Fruit fly (Drosophila melanogaster) whole organism, embryonic: ENCODE results near the gene CG7810.

Experiments
- Ada2b ChIP-seq: fragments of 200-800 bp; sonication (Bioruptor generic); IDR thresholded peaks from 2 replicates; pipeline ENCODE4 v1.3.6; 2022; ENCODE audit warnings: missing biosample characterization, missing genetic modification characterization
- CG1024 ChIP-seq: fragments of 200-800 bp; sonication (Bioruptor generic); IDR thresholded peaks from 2 replicates; pipeline ENCODE4 v1.3.6; 2022; ENCODE audit warnings: missing biosample characterization, missing genetic modification characterization
- CG10565 ChIP-seq: fragments of 200-800 bp; sonication (Bioruptor generic); optimal IDR thresholded peaks from 3 replicates; lab custom pipeline; 2016; ENCODE audit warnings: missing biosample characterization, mild to moderate bottlenecking, missing genetic modification characterization
- CG10979 ChIP-seq: fragments of 200-800 bp; sonication (Bioruptor generic); optimal IDR thresholded peaks from 2 replicates; lab custom pipeline; 2018; ENCODE audit warnings: missing biosample characterization, mild to moderate bottlenecking, missing genetic modification characterization, moderate library complexity
- CG11456 ChIP-seq: fragments of 200-800 bp; sonication (Bioruptor generic); IDR thresholded peaks from 3 replicates; pipeline ENCODE4 v1.3.6; 2022; ENCODE audit warnings: missing biosample characterization, missing genetic modification characterization
- CG11723 ChIP-seq: fragments of 200-800 bp; sonication (Bioruptor generic); optimal IDR thresholded peaks from 2 replicates; lab custom pipeline; 2017; ENCODE audit warnings: missing biosample characterization, mild to moderate bottlenecking, missing genetic modification characterization
- CG12071 ChIP-seq: fragments of 200-800 bp; sonication (Bioruptor generic); optimal IDR thresholded peaks from 3 replicates; lab custom pipeline; 2018; ENCODE audit warnings: missing biosample characterization, mild to moderate bottlenecking, missing genetic modification characterization
- CG16779 ChIP-seq: fragments of 200-800 bp; sonication (Bioruptor generic); IDR thresholded peaks from 2 replicates; pipeline ENCODE4 v1.3.6; 2022; ENCODE audit warnings: missing biosample characterization, missing genetic modification characterization
- CG18764 ChIP-seq: fragments of 200-800 bp; sonication (Bioruptor generic); optimal IDR thresholded peaks from 3 replicates; lab custom pipeline; 2016; ENCODE audit warnings: missing biosample characterization, missing genetic modification characterization
- CG2678 ChIP-seq: fragments of 200-800 bp; sonication (Bioruptor generic); optimal IDR thresholded peaks from 3 replicates; lab custom pipeline; 2019; ENCODE audit warnings: missing biosample characterization, mild to moderate bottlenecking, missing genetic modification characterization, moderate library complexity
- CG2712 ChIP-seq: fragments of 200-800 bp; optimal IDR thresholded peaks from 3 replicates; lab custom pipeline; 2019; ENCODE audit warnings: missing biosample characterization, mild to moderate bottlenecking, missing genetic modification characterization, moderate library complexity
- CG3065 ChIP-seq: fragments of 200-800 bp; sonication (Bioruptor generic); optimal IDR thresholded peaks from 2 replicates; lab custom pipeline; 2016; ENCODE audit warnings: missing biosample characterization, missing genetic modification characterization
- CG31441 ChIP-seq: fragments of 200-800 bp; sonication (Bioruptor generic); IDR thresholded peaks from 2 replicates; pipeline ENCODE4 v1.3.6; 2022; ENCODE audit warnings: missing biosample characterization, missing genetic modification characterization
- CG6683 ChIP-seq: fragments of 200-800 bp; sonication (Bioruptor generic); optimal IDR thresholded peaks from 2 replicates; lab custom pipeline; 2017; ENCODE audit warnings: missing biosample characterization, mild to moderate bottlenecking, missing genetic modification characterization, missing genetic modification reagents
- CG7271 ChIP-seq: fragments of 200-800 bp; sonication (Bioruptor generic); optimal IDR thresholded peaks from 2 replicates; lab custom pipeline; 2018; ENCODE audit warnings: missing biosample characterization, mild to moderate bottlenecking, missing genetic modification characterization, moderate library complexity
- CG8281 ChIP-seq: fragments of 200-800 bp; sonication (Bioruptor generic); optimal IDR thresholded peaks from 2 replicates; lab custom pipeline; 2018; ENCODE audit warnings: missing biosample characterization, mild to moderate bottlenecking, missing genetic modification characterization, moderate library complexity
- CG8388 ChIP-seq: fragments of 200-800 bp; sonication (Bioruptor generic); optimal IDR thresholded peaks from 2 replicates; lab custom pipeline; 2019; ENCODE audit warnings: missing biosample characterization, mild to moderate bottlenecking, missing genetic modification characterization, moderate library complexity
- CG9437 ChIP-seq: fragments of 200-800 bp; sonication (Bioruptor generic); optimal IDR thresholded peaks from 2 replicates; lab custom pipeline; 2018; ENCODE audit warnings: missing biosample characterization, mild to moderate bottlenecking, missing genetic modification characterization
- CG9609 ChIP-seq: fragments of 200-800 bp; sonication (Bioruptor generic); optimal IDR thresholded peaks from 3 replicates; lab custom pipeline; 2016; ENCODE audit warnings: missing biosample characterization, missing genetic modification characterization
- Dfd ChIP-seq, 2 experiments: fragments of >200 bp; optimal IDR thresholded peaks; 2 replicates each; lab custom pipeline; 2017; ENCODE audit warnings: missing biosample characterization in 2 of 2, missing genetic modification characterization in 2 of 2
- Doc2 ChIP-seq: fragments of 200-800 bp; sonication (Bioruptor generic); IDR thresholded peaks from 2 replicates; pipeline ENCODE4 v1.3.6; 2022; ENCODE audit warnings: missing biosample characterization, missing genetic modification characterization
- E2f2 ChIP-seq: fragments of 200-800 bp; sonication (Bioruptor generic); IDR thresholded peaks from 2 replicates; pipeline ENCODE4 v1.3.6; 2022; ENCODE audit warnings: missing biosample characterization, missing genetic modification characterization
- Ets65A ChIP-seq: fragments of 200-800 bp; sonication (Bioruptor generic); peaks from one replicate; lab custom pipeline; 2016; ENCODE audit warnings: missing biosample characterization, missing genetic modification characterization
- Gsc ChIP-seq: fragments of 200-800 bp; sonication (Bioruptor generic); IDR thresholded peaks from 2 replicates; pipeline ENCODE4 v1.3.6; 2022; ENCODE audit warnings: missing biosample characterization, missing genetic modification characterization
- Hmr ChIP-seq: fragments of 200-800 bp; sonication (Bioruptor generic); optimal IDR thresholded peaks from 3 replicates; lab custom pipeline; 2017; ENCODE audit warnings: mild to moderate bottlenecking, missing biosample characterization, missing genetic modification reagents, missing genetic modification characterization
- Hr3 ChIP-seq: fragments of 200-800 bp; sonication (Bioruptor generic); optimal IDR thresholded peaks from 3 replicates; lab custom pipeline; 2016; ENCODE audit warnings: missing biosample characterization, missing genetic modification characterization
- Hsf ChIP-seq: fragments of 200-800 bp; sonication (Bioruptor generic); optimal IDR thresholded peaks from 3 replicates; lab custom pipeline; 2016; ENCODE audit warnings: missing biosample characterization, missing genetic modification characterization
- Mrtf ChIP-seq: fragments of 200-800 bp; sonication (Bioruptor generic); IDR thresholded peaks from 3 replicates; pipeline ENCODE4 v1.3.6; 2022; ENCODE audit warnings: missing biosample characterization, missing genetic modification characterization
- Spps ChIP-seq: fragments of 200-800 bp; sonication (Bioruptor generic); optimal IDR thresholded peaks from 2 replicates; lab custom pipeline; 2018; ENCODE audit warnings: missing biosample characterization, mild to moderate bottlenecking, missing genetic modification characterization
- Trl ChIP-seq, 3 experiments: fragments of >200 bp in 2 of 3; fragments of 200-800 bp in 1 of 3; sonication (Bioruptor generic) in 1 of 3; optimal IDR thresholded peaks; 2 replicates in 1 of 3; 3 replicates in 2 of 3; lab custom pipeline; 2016 to 2017; ENCODE audit warnings: missing biosample characterization in 1 of 3, missing genetic modification characterization in 1 of 3
- bcd ChIP-seq: fragments of 200-800 bp; sonication (Bioruptor generic); optimal IDR thresholded peaks from 2 replicates; lab custom pipeline; 2017; ENCODE audit warnings: missing biosample characterization, mild to moderate bottlenecking, missing genetic modification characterization
- cato ChIP-seq: fragments of 200-800 bp; sonication (Bioruptor generic); optimal IDR thresholded peaks from 2 replicates; lab custom pipeline; 2016; ENCODE audit warnings: missing biosample characterization, missing genetic modification characterization, borderline replicate concordance
- chn ChIP-seq: fragments of 200-800 bp; sonication (Bioruptor generic); optimal IDR thresholded peaks from 2 replicates; lab custom pipeline; 2016; ENCODE audit warnings: missing biosample characterization, missing genetic modification characterization
- dimm ChIP-seq: fragments of 200-800 bp; sonication (Bioruptor generic); IDR thresholded peaks from 2 replicates; pipeline ENCODE4 v1.3.6; 2022; ENCODE audit warnings: missing biosample characterization, missing genetic modification characterization
- gce ChIP-seq: fragments of 200-800 bp; sonication (Bioruptor generic); IDR thresholded peaks from 3 replicates; pipeline ENCODE4 v1.3.6; 2022; ENCODE audit warnings: missing biosample characterization, missing genetic modification characterization
- gsb-n ChIP-seq: fragments of 200-800 bp; sonication (Bioruptor generic); optimal IDR thresholded peaks from 3 replicates; lab custom pipeline; 2018; ENCODE audit warnings: missing biosample characterization, mild to moderate bottlenecking, missing genetic modification characterization
- kay ChIP-seq: fragments of 200-800 bp; sonication (Bioruptor generic); optimal IDR thresholded peaks from 2 replicates; lab custom pipeline; 2016; ENCODE audit warnings: missing biosample characterization, missing genetic modification characterization
- knrl ChIP-seq: fragments of 200-800 bp; sonication (Bioruptor generic); IDR thresholded peaks from 3 replicates; pipeline ENCODE4 v1.3.6; 2022; ENCODE audit warnings: missing biosample characterization, missing genetic modification characterization; ENCODE audit not compliant: partially characterized antibody
- lola ChIP-seq, 3 experiments: fragments of >200 bp in 2 of 3; fragments of 200-800 bp in 1 of 3; sonication (Bioruptor generic) in 1 of 3; optimal IDR thresholded peaks; 2 replicates each; lab custom pipeline; 2017 to 2019; ENCODE audit warnings: missing biosample characterization in 3 of 3, missing genetic modification characterization in 3 of 3, mild to moderate bottlenecking in 1 of 3, moderate library complexity in 1 of 3
- mld ChIP-seq: fragments of 200-800 bp; sonication (Bioruptor generic); IDR thresholded peaks from 3 replicates; pipeline ENCODE4 v1.3.6; 2022; ENCODE audit warnings: missing biosample characterization, missing genetic modification characterization; ENCODE audit not compliant: partially characterized antibody
- odd ChIP-seq: fragments of 200-800 bp; sonication (Bioruptor generic); optimal IDR thresholded peaks from 2 replicates; lab custom pipeline; 2017; ENCODE audit warnings: missing biosample characterization, mild to moderate bottlenecking, missing genetic modification characterization
- pan ChIP-seq, 4 experiments: fragments of >200 bp in 3 of 4; fragments of 200-800 bp in 1 of 4; sonication (Bioruptor generic) in 1 of 4; optimal IDR thresholded peaks in 3 of 4; IDR thresholded peaks in 1 of 4; 2 replicates each; pipeline versions ENCODE4 v1.3.6 to Lab custom; 2017 to 2022; ENCODE audit warnings: missing biosample characterization in 2 of 4, missing genetic modification characterization in 2 of 4, mixed read lengths in 1 of 4
- pfk ChIP-seq: fragments of 200-800 bp; sonication (Bioruptor generic); optimal IDR thresholded peaks from 2 replicates; lab custom pipeline; 2018; ENCODE audit warnings: missing biosample characterization, mild to moderate bottlenecking, missing genetic modification characterization, moderate library complexity
- sr ChIP-seq: fragments of 200-800 bp; sonication (Bioruptor generic); IDR thresholded peaks from 3 replicates; pipeline ENCODE4 v1.3.6; 2022; ENCODE audit warnings: missing biosample characterization, missing genetic modification characterization
- sug ChIP-seq: fragments of 200-800 bp; optimal IDR thresholded peaks from 2 replicates; lab custom pipeline; 2019; ENCODE audit warnings: missing biosample characterization, mild to moderate bottlenecking, missing genetic modification characterization, moderate library complexity
- tup ChIP-seq: fragments of 200-800 bp; sonication (Bioruptor generic); optimal IDR thresholded peaks from 2 replicates; lab custom pipeline; 2016; ENCODE audit warnings: missing biosample characterization, mild to moderate bottlenecking, missing genetic modification characterization, moderate library complexity
- unc-4 ChIP-seq: fragments of 200-800 bp; sonication (Bioruptor generic); IDR thresholded peaks from 2 replicates; pipeline ENCODE4 v1.3.6; 2022; ENCODE audit warnings: missing biosample characterization, missing genetic modification characterization; ENCODE audit not compliant: partially characterized antibody
- usp ChIP-seq: fragments of >200 bp; optimal IDR thresholded peaks from 2 replicates; lab custom pipeline; 2017; ENCODE audit warnings: missing biosample characterization, missing genetic modification characterization
- zen ChIP-seq: fragments of 200-800 bp; sonication (Bioruptor generic); optimal IDR thresholded peaks from 3 replicates; lab custom pipeline; 2018; ENCODE audit warnings: missing biosample characterization, mild to moderate bottlenecking, missing genetic modification characterization, moderate library complexity

CG7810 gene

DNA sequence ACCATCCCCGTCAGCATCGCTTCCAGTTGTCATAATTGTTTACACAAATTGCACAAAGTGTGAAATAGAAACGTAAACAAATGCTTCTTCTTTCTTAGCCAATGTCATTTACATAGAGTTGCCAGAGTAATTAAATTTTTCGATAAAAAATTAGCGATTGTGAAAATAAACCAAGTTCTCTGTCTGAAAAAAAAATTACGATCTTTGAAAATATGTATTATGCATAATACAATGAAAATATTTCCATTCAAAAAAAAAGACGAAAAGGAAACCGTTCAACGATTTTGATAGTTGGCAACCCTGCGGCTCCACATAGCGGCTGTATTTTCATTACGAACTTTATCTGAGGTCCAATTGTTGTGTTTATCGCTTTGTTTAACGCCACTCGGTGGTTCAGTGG lies at the start of gene CG7810, which contains the start of gene CG7806:
Gene CG7810, minus strand, starts transcription at position 105 of the 400 bp plus-strand sequence.
Gene CG7806, plus strand, starts transcription at position 309 of the 400 bp plus-strand sequence.
- TF ChIP-seq Hsf (GFP tag; lab: Kevin White, UChicago) (peak; percentile 94), tup (GFP tag; lab: Kevin White, UChicago) (peak; percentile 42), CG31441 (GFP tag; lab: Robert Waterston, UW) (no peak; the same call in 1 of the 2 replicates), unc-4 (GFP tag; lab: Robert Waterston, UW) (peak; percentile 52), CG10979 (tag; lab: Kevin White, UChicago) (peak; percentile 88), mld (GFP tag; lab: Robert Waterston, UW) (no peak), CG6683 (GFP tag; lab: Kevin White, UChicago) (peak; percentile 63), CG3065 (GFP tag; lab: Kevin White, UChicago) (peak; percentile 78), Hr3 (GFP tag; lab: Kevin White, UChicago) (peak; percentile 87), Doc2 (GFP tag; lab: Robert Waterston, UW) (no peak), Spps (tag; lab: Kevin White, UChicago) (peak; percentile 80), usp (no peak), knrl (GFP tag; lab: Robert Waterston, UW) (peak; percentile 45; the same call in 2 of the 3 replicates), CG8388 (peak; percentile 90), CG11456 (GFP tag; lab: Robert Waterston, UW) (peak; percentile 89), CG9609 (GFP tag; lab: Kevin White, UChicago) (peak; percentile 88), Mrtf (GFP tag; lab: Robert Waterston, UW) (peak; percentile 84), lola (GFP tag; optimal IDR thresholded peaks at IDR 0.05; lab: Kevin White, UChicago) (peak in 1 of 3 experiments; percentile 85), sr (GFP tag; lab: Robert Waterston, UW) (peak; percentile 51; the same call in 1 of the 3 replicates), pan (optimal IDR thresholded peaks at IDR 0.05; lab: Kevin White, UChicago) (no peak), pan (GFP tag; optimal IDR thresholded peaks at IDR 0.05 in 1 of 2, IDR thresholded peaks at IDR 0.05 in 1 of 2) (peak in 1 of 2 experiments; percentile 95), zen (tag; lab: Kevin White, UChicago) (peak; percentile 87), CG2678 (tag; lab: Kevin White, UChicago) (peak; percentile 91), dimm (GFP tag; lab: Robert Waterston, UW) (peak; percentile 76), Ets65A (GFP tag; lab: Kevin White, UChicago) (peak; percentile 97), Ada2b (GFP tag; lab: Robert Waterston, UW) (peak; percentile 86), bcd (peak; percentile 81), CG18764 (GFP tag; lab: Kevin White, UChicago) (peak; percentile 88), odd (GFP tag; lab: Kevin White, UChicago) (no peak), Trl (optimal IDR thresholded peaks at IDR 0.05; lab: Kevin White, UChicago) (no peak), Trl (GFP tag; optimal IDR thresholded peaks at IDR 0.05; lab: Kevin White, UChicago) (peak; percentile 94), CG12071 (no peak), CG1024 (GFP tag; lab: Robert Waterston, UW) (peak; percentile 86), gsb-n (peak; percentile 90), Hmr (no peak), CG2712 (tag; lab: Kevin White, UChicago) (peak; percentile 92), CG10565 (GFP tag; lab: Kevin White, UChicago) (peak; percentile 10), kay (GFP tag; lab: Kevin White, UChicago) (peak; percentile 81), CG16779 (peak; percentile 89), CG7271 (tag; lab: Kevin White, UChicago) (peak; percentile 69), chn (GFP tag; lab: Kevin White, UChicago) (peak; percentile 85), cato (GFP tag; lab: Kevin White, UChicago) (peak; percentile 75), sug (tag; lab: Kevin White, UChicago) (peak; percentile 84), CG11723 (GFP tag; lab: Kevin White, UChicago) (no peak), CG8281 (tag; lab: Kevin White, UChicago) (no peak), Dfd (GFP tag; optimal IDR thresholded peaks at IDR 0.05; lab: Kevin White, UChicago) (no peak), E2f2 (GFP tag; lab: Robert Waterston, UW) (peak; percentile 80), CG9437 (peak; percentile 95), Gsc (GFP tag; lab: Robert Waterston, UW) (no peak), gce (GFP tag; lab: Robert Waterston, UW) (peak; percentile 77; the same call in 2 of the 3 replicates), pfk (GFP tag; lab: Kevin White, UChicago) (no peak)
